Fruit fly (Drosophila melanogaster) whole organism, embryonic: Measurements from ENCODE around the gene CG4660.

Source experiments
- CG2889 ChIP-seq: fragments of 200-800 bp; sonication (Bioruptor generic); IDR thresholded peaks from 3 replicates; pipeline ENCODE4 v1.3.6; 2022; ENCODE audit warnings: missing biosample characterization, missing genetic modification characterization
- CG3407 ChIP-seq: fragments of 200-800 bp; sonication (Bioruptor generic); optimal IDR thresholded peaks from 2 replicates; lab custom pipeline; 2018; ENCODE audit warnings: missing biosample characterization, mild to moderate bottlenecking, missing genetic modification characterization
- CG4404 ChIP-seq: fragments of 200-800 bp; sonication (Bioruptor generic); IDR thresholded peaks from 2 replicates; pipeline ENCODE4 v1.3.6; 2022; ENCODE audit warnings: missing biosample characterization, missing genetic modification characterization
- CG7987 ChIP-seq: fragments of 200-800 bp; sonication (Bioruptor generic); optimal IDR thresholded peaks from 2 replicates; lab custom pipeline; 2018; ENCODE audit warnings: missing biosample characterization, mild to moderate bottlenecking, missing genetic modification characterization, moderate library complexity
- Gug ChIP-seq: fragments of 200-800 bp; sonication (Bioruptor generic); IDR thresholded peaks from 4 replicates; pipeline ENCODE4 v1.3.6; 2022; ENCODE audit warnings: missing biosample characterization, missing genetic modification characterization
- odd ChIP-seq: fragments of 200-800 bp; sonication (Bioruptor generic); optimal IDR thresholded peaks from 2 replicates; lab custom pipeline; 2017; ENCODE audit warnings: missing biosample characterization, mild to moderate bottlenecking, missing genetic modification characterization
- wdn ChIP-seq: fragments of 200-800 bp; sonication (Bioruptor generic); IDR thresholded peaks from 2 replicates; pipeline ENCODE4 v1.3.6; 2022; ENCODE audit warnings: missing biosample characterization, missing genetic modification characterization
- wor ChIP-seq: fragments of 200-800 bp; sonication (Bioruptor generic); IDR thresholded peaks from 2 replicates; pipeline ENCODE4 v1.3.6; 2022; ENCODE audit warnings: missing biosample characterization, missing genetic modification characterization

DNA sequence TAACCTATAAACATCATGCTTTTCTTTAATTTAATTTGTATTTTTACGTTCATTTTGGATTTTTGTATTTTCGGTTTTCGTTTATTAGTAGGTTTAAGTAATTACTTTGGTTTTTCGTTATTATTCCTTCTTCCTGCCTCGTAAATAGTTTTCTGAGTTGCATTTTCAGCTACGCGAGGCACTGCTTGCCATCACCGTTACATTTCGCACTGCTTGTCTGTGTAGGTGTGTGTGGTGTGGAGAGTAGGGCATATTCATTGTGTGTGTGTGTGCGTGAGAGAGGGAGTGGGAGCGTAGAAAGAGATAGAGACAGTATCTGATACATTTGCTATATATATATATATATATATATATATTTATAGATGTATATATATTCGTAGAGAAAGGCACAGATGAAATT is 23.6 kb upstream of the CG4660 start:
- TF ChIP-seq CG7987 (GFP tag; lab: Kevin White, UChicago) (no peak), CG2889 (no peak), wdn (no peak), Gug (GFP tag; lab: Robert Waterston, UW) (no peak), CG4404 (GFP tag; lab: Robert Waterston, UW) (no peak), odd (GFP tag; lab: Kevin White, UChicago) (no peak), wor (GFP tag; lab: Robert Waterston, UW) (no peak), CG3407 (no peak)
